Fruit fly (Drosophila melanogaster): ENCODE data around the gene BBS1.
A peak's percentile ranks its signal among the peaks of the same experiment; 100 is the strongest.

DNA sequence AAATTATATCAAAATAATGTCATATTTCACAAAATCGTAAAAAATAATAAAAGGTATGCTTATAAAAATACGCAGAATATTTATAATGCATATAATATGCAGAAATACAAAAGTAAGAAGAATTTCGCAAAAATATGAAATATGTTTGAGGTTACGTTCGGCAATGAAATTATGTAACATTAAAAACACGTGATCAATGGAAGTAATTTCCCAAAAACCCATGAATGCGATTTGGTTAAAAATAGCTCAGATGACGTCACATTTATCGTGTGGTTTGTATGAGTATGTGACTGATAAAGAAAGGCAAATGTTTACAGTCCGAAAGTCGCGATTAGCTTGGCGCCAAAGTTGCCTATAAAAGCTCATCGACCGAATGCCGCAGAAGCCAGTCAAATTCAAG, 32.0 kb downstream of the BBS1 start, which contains the start of gene CG8620:
- TF ChIP-seq vri (GFP tag; optimal IDR thresholded peaks at IDR 0.05) = peak; percentile 50
- TF ChIP-seq Lpt (GFP tag; optimal IDR thresholded peaks at IDR 0.05) = no peak
- no peak for TF ChIP-seq CG6792 (GFP tag; optimal IDR thresholded peaks at IDR 0.05)
- no peak for TF ChIP-seq CG1621 (tag; optimal IDR thresholded peaks at IDR 0.05)
- TF ChIP-seq CG8119 (GFP tag; IDR thresholded peaks at IDR 0.05) = no peak
- TF ChIP-seq eg (GFP tag; IDR thresholded peaks at IDR 0.05) = no peak
- no peak for TF ChIP-seq Hr4 (GFP tag; optimal IDR thresholded peaks at IDR 0.05)
- no peak for TF ChIP-seq Hr39 (GFP tag; optimal IDR thresholded peaks at IDR 0.05)
- no peak for TF ChIP-seq svp (GFP tag)
- no peak for TF ChIP-seq CG6808 (GFP tag; optimal IDR thresholded peaks at IDR 0.05)
- no peak for TF ChIP-seq CG6163 (GFP tag; IDR thresholded peaks at IDR 0.05)
- no peak for TF ChIP-seq Sox15 (GFP tag; optimal IDR thresholded peaks at IDR 0.05)
- TF ChIP-seq pdm3 (GFP tag; optimal IDR thresholded peaks at IDR 0.05) = no peak
